Worm (Caenorhabditis elegans) whole organism, L4 larva: ENCODE data around the gene F49C5.11.

ENCODE experiments used
- Y105C5A.15 ChIP-seq: fragments of 200-800 bp; sonication (Bioruptor generic); IDR thresholded peaks from 2 replicates; pipeline ENCODE4 v1.3.6; 2022; ENCODE audit warnings: missing genetic modification characterization, missing compliant biosample characterization
- aha-1 ChIP-seq: fragments of 150-350 bp; peaks from one replicate; lab custom pipeline; 2014; ENCODE audit warnings: missing biosample characterization, missing genetic modification characterization
- arid-1 ChIP-seq: fragments of 200-800 bp; sonication (Bioruptor generic); conservative IDR thresholded peaks from 2 replicates; pipeline ENCODE4 v1.3.6; 2022; ENCODE audit warnings: missing genetic modification reagents, missing genetic modification characterization, missing compliant biosample characterization
- attf-4 ChIP-seq: sonication (generic microtip); optimal IDR thresholded peaks from 3 replicates; lab custom pipeline; 2017; ENCODE audit warnings: missing biosample characterization, missing genetic modification characterization
- ceh-82 ChIP-seq: sonication (generic microtip); optimal IDR thresholded peaks from 2 replicates; lab custom pipeline; 2017; ENCODE audit warnings: missing biosample characterization, missing genetic modification characterization
- dpl-1 ChIP-seq: fragments of 150-350 bp; optimal IDR thresholded peaks from 2 replicates; lab custom pipeline; 2014; ENCODE audit warnings: missing biosample characterization, missing genetic modification reagents, missing genetic modification characterization
- duxl-1 ChIP-seq: sonication (generic microtip); optimal IDR thresholded peaks from 2 replicates; lab custom pipeline; 2016; ENCODE audit warnings: mild to moderate bottlenecking, missing genetic modification characterization, moderate library complexity, missing compliant biosample characterization; ENCODE audit not compliant: poor library complexity
- fkh-10 ChIP-seq: fragments of 150-350 bp; optimal IDR thresholded peaks from 2 replicates; lab custom pipeline; 2014; ENCODE audit warnings: missing biosample characterization, missing genetic modification reagents, missing genetic modification characterization
- fos-1 ChIP-seq: fragments of 150-350 bp; optimal IDR thresholded peaks from 2 replicates; lab custom pipeline; 2014; ENCODE audit warnings: missing biosample characterization, missing genetic modification characterization
- hif-1 ChIP-seq, 2 experiments: sonication (generic microtip); optimal IDR thresholded peaks; 2 replicates each; lab custom pipeline; 2016 to 2017; ENCODE audit warnings: missing compliant biosample characterization in 2 of 2, missing genetic modification characterization in 2 of 2, missing genetic modification reagents in 2 of 2, missing genotype in 2 of 2, mild to moderate bottlenecking in 1 of 2
- hlh-11 ChIP-seq: fragments of 200-800 bp; sonication (Bioruptor generic); optimal IDR thresholded peaks from 2 replicates; lab custom pipeline; 2018; ENCODE audit warnings: mild to moderate bottlenecking, missing genetic modification characterization, missing compliant biosample characterization
- hlh-30 ChIP-seq: sonication (generic microtip); optimal IDR thresholded peaks from 2 replicates; lab custom pipeline; 2017; ENCODE audit warnings: antibody characterized with exemption, mild to moderate bottlenecking, missing genetic modification characterization, missing compliant biosample characterization; ENCODE audit not compliant: insufficient read depth
- jun-1 ChIP-seq: fragments of 150-350 bp; optimal IDR thresholded peaks from 2 replicates; lab custom pipeline; 2014; ENCODE audit warnings: missing biosample characterization, missing genetic modification reagents, missing genetic modification characterization
- lin-15B ChIP-seq: fragments of 150-350 bp; sonication (generic microtip); optimal IDR thresholded peaks from 3 replicates; lab custom pipeline; 2014; ENCODE audit warnings: missing biosample characterization, missing genetic modification characterization
- lin-29 ChIP-seq: fragments of 200-800 bp; sonication (Bioruptor generic); IDR thresholded peaks from 2 replicates; pipeline ENCODE4 v1.3.6; 2022; ENCODE audit warnings: missing genetic modification reagents, missing genetic modification characterization, missing compliant biosample characterization
- madf-9 ChIP-seq: fragments of 200-800 bp; sonication (Bioruptor generic); conservative IDR thresholded peaks from 2 replicates; pipeline ENCODE4 v1.3.6; 2022; ENCODE audit warnings: missing genetic modification reagents, missing genetic modification characterization, missing compliant biosample characterization
- unc-62 ChIP-seq, 3 experiments: fragments of 150-350 bp in 1 of 3; sonication (generic microtip); optimal IDR thresholded peaks in 2 of 3; peaks in 1 of 3; 1 replicate in 1 of 3; 2 replicates in 2 of 3; lab custom pipeline; 2014 to 2017; ENCODE audit warnings: missing biosample characterization in 3 of 3, missing genetic modification characterization in 3 of 3, missing genetic modification reagents in 3 of 3, missing genotype in 1 of 3

The F49C5.11 gene

ce11 chrII:12603667-12604621 is 48.3 kb downstream of the F49C5.11 start, which contains the start of the genes ceh-100 and lips-15:
Gene ceh-100 (minus strand): TSS chrII:12603680.
Gene lips-15 (plus strand): TSS chrII:12604386.
- no peak for TF ChIP-seq madf-9
- no peak for TF ChIP-seq arid-1 (GFP tag; lab: Robert Waterston, UW)
- peak; percentile 80 for TF ChIP-seq aha-1
- peak; percentile 64 for TF ChIP-seq hlh-30
- TF ChIP-seq dpl-1 (GFP tag; lab: Kevin White, UChicago), result peak; percentile 39
- no peak for TF ChIP-seq hlh-11 (tag; lab: Kevin White, UChicago)
- peak in 1 of 2 experiments; percentile 47 for TF ChIP-seq hif-1 (tag; optimal IDR thresholded peaks at IDR 0.05; lab: Kevin White, UChicago)
- TF ChIP-seq attf-4 (tag; lab: Kevin White, UChicago), result no peak

ce11 chrII:12606108-12606507 is 50.4 kb downstream of the F49C5.11 start:
- TF ChIP-seq jun-1 (tag; lab: Kevin White, UChicago), result no peak
- no peak for TF ChIP-seq ceh-82
- no peak for TF ChIP-seq duxl-1 (tag; lab: Kevin White, UChicago)
- no peak for TF ChIP-seq fos-1 (tag; lab: Kevin White, UChicago)
- 0 out of 2 replicates have a peak, but pooled peaks have one; percentile 19 for TF ChIP-seq Y105C5A.15 (GFP tag; lab: Robert Waterston, UW)
- no peak for TF ChIP-seq lin-15B (tag; lab: Kevin White, UChicago)
- TF ChIP-seq fkh-10, result no peak
- peak in 1 of 2 experiments; percentile 96 for TF ChIP-seq unc-62 (GFP tag; optimal IDR thresholded peaks at IDR 0.05 in 1 of 2; lab: Kevin White, UChicago)
- TF ChIP-seq unc-62 (tag; optimal IDR thresholded peaks at IDR 0.05; lab: Kevin White, UChicago), result no peak
- TF ChIP-seq lin-29, result no peak
